Worm (Caenorhabditis elegans) whole organism, L3 larva: Measurements from ENCODE around the gene F48B9.8.

Source experiments
- ceh-82 ChIP-seq: fragments of 150-350 bp; optimal IDR thresholded peaks from 2 replicates; lab custom pipeline; 2014; ENCODE audit warnings: missing biosample characterization, missing genetic modification characterization
- elt-1 ChIP-seq: fragments of 150-350 bp; optimal IDR thresholded peaks from 2 replicates; lab custom pipeline; 2014; ENCODE audit warnings: missing biosample characterization, missing genetic modification characterization
- fkh-10 ChIP-seq: sonication (generic microtip); optimal IDR thresholded peaks from 2 replicates; lab custom pipeline; 2017; ENCODE audit warnings: missing biosample characterization, missing genetic modification reagents, missing genetic modification characterization
- ztf-11 ChIP-seq: fragments of 150-350 bp; optimal IDR thresholded peaks from 2 replicates; lab custom pipeline; 2014; ENCODE audit warnings: missing biosample characterization, missing genetic modification characterization

ce11 chrX:2176361-2176880 is at the start of gene F48B9.8:
- TF ChIP-seq elt-1 (no peak), fkh-10 (GFP tag; lab: Kevin White, UChicago) (no peak), ceh-82 (no peak), ztf-11 (tag; lab: Kevin White, UChicago) (no peak)
